Worm (Caenorhabditis elegans) whole organism, L1 larva: Measurements from ENCODE around the gene R05H5.7.

Experiments used
- ama-1 ChIP-seq: fragments of 150-350 bp; optimal IDR thresholded peaks from 2 replicates; lab custom pipeline; 2014
- elt-2 ChIP-seq: sonication (generic microtip); optimal IDR thresholded peaks from 2 replicates; lab custom pipeline; 2016; ENCODE audit warnings: missing genetic modification characterization, mild to moderate bottlenecking, inconsistent platforms, missing compliant biosample characterization, missing genetic modification reagents
- jun-1 ChIP-seq: fragments of 150-350 bp; optimal IDR thresholded peaks from 2 replicates; lab custom pipeline; 2014; ENCODE audit warnings: missing biosample characterization, missing genetic modification reagents, missing genetic modification characterization
- nhr-84 ChIP-seq: sonication (generic microtip); optimal IDR thresholded peaks from 2 replicates; lab custom pipeline; 2017; ENCODE audit warnings: missing biosample characterization, missing genetic modification characterization
- unc-62 ChIP-seq: fragments of 150-350 bp; optimal IDR thresholded peaks from 2 replicates; lab custom pipeline; 2014; ENCODE audit warnings: missing biosample characterization, missing genetic modification reagents, missing genetic modification characterization

- TF ChIP-seq ama-1 (no peak), nhr-84 (no peak), unc-62 (GFP tag; lab: Kevin White, UChicago) (no peak), jun-1 (no peak), elt-2 (no peak)
Observed at ce11 chrII:10199906-10200305, 7.6 kb downstream of the R05H5.7 start, which contains the start of gene R05H5.4.
